Worm (Caenorhabditis elegans): ENCODE measurements around the gene otpl-1.
A peak's percentile ranks its signal among the peaks of the same experiment; 100 is the strongest.

The otpl-1 gene

ce11 chrIV:3526144-3526797 lies 42.5 kb upstream of the otpl-1 start:
- TF ChIP-seq elt-3 (tag; optimal IDR thresholded peaks at IDR 0.05): no peak
- peak; percentile 15 for TF ChIP-seq ceh-28 (tag; optimal IDR thresholded peaks at IDR 0.05)

- no peak for TF ChIP-seq egl-27 (tag; optimal IDR thresholded peaks at IDR 0.05)
- TF ChIP-seq fkh-10 (GFP tag; optimal IDR thresholded peaks at IDR 0.05): no peak
- TF ChIP-seq lin-39 (tag; optimal IDR thresholded peaks at IDR 0.05): no peak
- TF ChIP-seq elt-2 (tag; optimal IDR thresholded peaks at IDR 0.05): no peak
- TF ChIP-seq nhr-67 (tag; optimal IDR thresholded peaks at IDR 0.05): no peak
- TF ChIP-seq nhr-76 (tag; optimal IDR thresholded peaks at IDR 0.05): no peak
- TF ChIP-seq ztf-4 (tag; optimal IDR thresholded peaks at IDR 0.05): no peak
- TF ChIP-seq aly-2 (tag; optimal IDR thresholded peaks at IDR 0.05): no peak
- TF ChIP-seq nhr-237 (tag; optimal IDR thresholded peaks at IDR 0.05): no peak
- TF ChIP-seq zag-1 (tag; optimal IDR thresholded peaks at IDR 0.05): no peak
- no peak for TF ChIP-seq skn-1 (tag; optimal IDR thresholded peaks at IDR 0.05)
- TF ChIP-seq sea-2 (GFP tag; optimal IDR thresholded peaks at IDR 0.05): no peak
These were observed 41.9 kb upstream of the otpl-1 start, which contains the start of gene M57.2 for ce11 chrIV:3526831-3527404. Gene M57.2 (plus strand): TSS chrIV:3527354.

- TF ChIP-seq fkh-10 (GFP tag; optimal IDR thresholded peaks at IDR 0.05) (no peak), ceh-28 (tag; optimal IDR thresholded peaks at IDR 0.05) (peak; percentile 70)
These were observed 40.9 kb upstream of the otpl-1 start for ce11 chrIV:3527878-3528277.

ce11 chrIV:3531535-3531934 lies 37.2 kb upstream of the otpl-1 start:
- TF ChIP-seq jun-1 (tag; optimal IDR thresholded peaks at IDR 0.05) (no peak), zag-1 (tag; optimal IDR thresholded peaks at IDR 0.05) (no peak), fos-1 (tag; optimal IDR thresholded peaks at IDR 0.05) (no peak), ztf-11 (tag; optimal IDR thresholded peaks at IDR 0.05) (no peak), nhr-11 (tag; optimal IDR thresholded peaks at IDR 0.05) (no peak), ceh-28 (tag; optimal IDR thresholded peaks at IDR 0.05) (peak; percentile 93)

- TF ChIP-seq nhr-12 (tag; optimal IDR thresholded peaks at IDR 0.05): no peak
- TF ChIP-seq pqm-1 (tag; optimal IDR thresholded peaks at IDR 0.05): no peak
- TF ChIP-seq sea-2 (GFP tag; optimal IDR thresholded peaks at IDR 0.05): no peak
- TF ChIP-seq ama-1 (optimal IDR thresholded peaks at IDR 0.05): no peak
- TF ChIP-seq nhr-67 (tag; optimal IDR thresholded peaks at IDR 0.05): no peak
- TF ChIP-seq nhr-77 (tag; optimal IDR thresholded peaks at IDR 0.05): no peak
- TF ChIP-seq unc-39 (tag; optimal IDR thresholded peaks at IDR 0.05): no peak
- no peak for TF ChIP-seq hmg-11 (tag; optimal IDR thresholded peaks at IDR 0.05)
- no peak for TF ChIP-seq nfya-1 (tag; optimal IDR thresholded peaks at IDR 0.05; ENCODE audit: insufficient read depth)
- no peak for TF ChIP-seq egl-27 (tag; optimal IDR thresholded peaks at IDR 0.05)
- no peak for TF ChIP-seq elt-1 (tag; optimal IDR thresholded peaks at IDR 0.05)
- TF ChIP-seq nhr-11 (tag; optimal IDR thresholded peaks at IDR 0.05): no peak
- no peak for TF ChIP-seq nhr-43 (tag; optimal IDR thresholded peaks at IDR 0.05; ENCODE audit: poor library complexity, severe bottlenecking)
- TF ChIP-seq mdl-1 (tag; optimal IDR thresholded peaks at IDR 0.05): no peak
- TF ChIP-seq fkh-2 (tag; optimal IDR thresholded peaks at IDR 0.05): no peak
- no peak for TF ChIP-seq mml-1 (tag; optimal IDR thresholded peaks at IDR 0.05)
- no peak for TF ChIP-seq nhr-76 (tag; optimal IDR thresholded peaks at IDR 0.05)
These were observed 36.6 kb upstream of the otpl-1 start, which contains the start of gene M57.1 for ce11 chrIV:3532167-3532566. Gene M57.1 (plus strand): TSS chrIV:3532467.

- TF ChIP-seq nhr-25 (tag; optimal IDR thresholded peaks at IDR 0.05): peak; percentile 15
- no peak for TF ChIP-seq ceh-9 (tag; optimal IDR thresholded peaks at IDR 0.05)
- no peak for TF ChIP-seq pqm-1 (tag; optimal IDR thresholded peaks at IDR 0.05)
- TF ChIP-seq skn-1 (tag; optimal IDR thresholded peaks at IDR 0.05): no peak
- no peak for TF ChIP-seq ceh-16 (tag; optimal IDR thresholded peaks at IDR 0.05)
- no peak for TF ChIP-seq eor-1 (tag; optimal IDR thresholded peaks at IDR 0.05)
- TF ChIP-seq jun-1 (tag; optimal IDR thresholded peaks at IDR 0.05): no peak
- no peak for TF ChIP-seq fkh-10 (GFP tag; optimal IDR thresholded peaks at IDR 0.05)
- no peak for TF ChIP-seq nhr-76 (tag; optimal IDR thresholded peaks at IDR 0.05)
- TF ChIP-seq pha-4 (tag; optimal IDR thresholded peaks at IDR 0.05): peak; percentile 48
- peak; percentile 46 for TF ChIP-seq lin-15B (tag; optimal IDR thresholded peaks at IDR 0.05)
- no peak for TF ChIP-seq nhr-77 (tag; optimal IDR thresholded peaks at IDR 0.05)
- TF ChIP-seq hmg-11 (tag; optimal IDR thresholded peaks at IDR 0.05): peak; percentile 26
- TF ChIP-seq unc-39 (tag; optimal IDR thresholded peaks at IDR 0.05): no peak
- no peak for TF ChIP-seq sea-2 (GFP tag; optimal IDR thresholded peaks at IDR 0.05)
- no peak for TF ChIP-seq nhr-12 (tag; optimal IDR thresholded peaks at IDR 0.05)
- no peak for TF ChIP-seq tbx-2 (tag; optimal IDR thresholded peaks at IDR 0.05)
- TF ChIP-seq nfya-1 (tag; optimal IDR thresholded peaks at IDR 0.05; ENCODE audit: insufficient read depth): peak; percentile 35
- no peak for TF ChIP-seq daf-12 (tag; optimal IDR thresholded peaks at IDR 0.05)
- TF ChIP-seq nhr-67 (tag; optimal IDR thresholded peaks at IDR 0.05): no peak
- no peak for TF ChIP-seq nhr-28 (tag; optimal IDR thresholded peaks at IDR 0.05)
- TF ChIP-seq nhr-237 (tag; optimal IDR thresholded peaks at IDR 0.05): no peak
These were observed 35.8 kb upstream of the otpl-1 start for ce11 chrIV:3532989-3533388.

Data from whole organism, L3 larva.